Fruit fly (Drosophila melanogaster) whole organism, pupa: ENCODE measurements around the gene CG31220.

Source experiments
- CG15710 ChIP-seq: fragments of 200-800 bp; sonication (Bioruptor generic); optimal IDR thresholded peaks from 2 replicates; lab custom pipeline; 2018; ENCODE audit warnings: missing biosample characterization, mild to moderate bottlenecking, missing genetic modification characterization, moderate library complexity
- CG17806 ChIP-seq: fragments of 200-800 bp; sonication (Bioruptor generic); optimal IDR thresholded peaks from 2 replicates; lab custom pipeline; 2018; ENCODE audit warnings: missing biosample characterization, mild to moderate bottlenecking, missing genetic modification characterization, moderate library complexity
- CG8301 ChIP-seq: fragments of 200-800 bp; sonication (Bioruptor generic); optimal IDR thresholded peaks from 2 replicates; lab custom pipeline; 2018; ENCODE audit warnings: missing biosample characterization, mild to moderate bottlenecking, missing genetic modification characterization
- CG9948 ChIP-seq: fragments of 200-800 bp; sonication (Bioruptor generic); optimal IDR thresholded peaks from 2 replicates; lab custom pipeline; 2018; ENCODE audit warnings: missing biosample characterization, mild to moderate bottlenecking, missing genetic modification characterization, moderate library complexity
- EcR ChIP-seq: fragments of 200-800 bp; sonication (Bioruptor generic); optimal IDR thresholded peaks from 3 replicates; lab custom pipeline; 2019; ENCODE audit warnings: missing biosample characterization, missing genetic modification characterization, mild to moderate bottlenecking, moderate library complexity, missing genetic modification reagents
- Pif1A ChIP-seq: fragments of 200-800 bp; sonication (Bioruptor generic); optimal IDR thresholded peaks from 3 replicates; lab custom pipeline; 2016; ENCODE audit warnings: missing biosample characterization, missing genetic modification characterization
- rn ChIP-seq: fragments of 200-800 bp; sonication (Bioruptor generic); IDR thresholded peaks from 2 replicates; pipeline ENCODE4 v1.3.6; 2022; ENCODE audit warnings: missing biosample characterization, missing genetic modification characterization

- no peak for TF ChIP-seq CG8301
- TF ChIP-seq EcR = peak; percentile 77
- no peak for TF ChIP-seq Pif1A
- no peak for TF ChIP-seq CG17806
- TF ChIP-seq CG9948 (tag; lab: Kevin White, UChicago) = no peak
- no peak for TF ChIP-seq CG15710 (tag; lab: Kevin White, UChicago)
- TF ChIP-seq rn (GFP tag; lab: Robert Waterston, UW) = no peak
Measured at dm6 chr3R:19641058-19641457, 7.2 kb upstream of the CG31220 start.
